Worm (Caenorhabditis elegans): ENCODE results near the gene Y44A6D.6.

DNA sequence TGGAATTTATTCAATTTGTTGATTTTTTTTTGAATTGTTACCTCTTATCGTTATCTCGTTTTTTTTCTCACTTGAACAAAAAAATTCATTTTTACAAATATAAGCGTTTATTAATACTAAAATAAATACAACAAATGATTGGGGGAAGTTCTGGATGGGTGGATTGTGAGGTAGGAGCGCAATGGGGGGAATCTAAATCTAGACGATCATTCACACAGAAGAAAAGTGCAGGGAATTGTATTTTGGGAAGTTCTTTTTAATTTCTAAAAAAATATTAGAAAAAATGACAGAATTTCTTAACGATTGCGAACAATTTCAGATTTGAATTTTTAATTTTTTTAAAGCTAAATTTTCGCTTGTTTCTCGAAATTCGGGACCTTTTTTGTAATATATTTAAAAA, 34.3 kb downstream of the Y44A6D.6 start:
- TF ChIP-seq F10E7.11 (tag; optimal IDR thresholded peaks at IDR 0.05) (no peak), F55B11.4 (tag; optimal IDR thresholded peaks at IDR 0.05; ENCODE audit: borderline replicate concordance, insufficient read depth) (no peak), unc-62 (GFP tag; optimal IDR thresholded peaks at IDR 0.05) (no peak), pha-4 (tag; optimal IDR thresholded peaks at IDR 0.05) (no peak), snpc-1.3 (tag; optimal IDR thresholded peaks at IDR 0.05; ENCODE audit: insufficient read depth) (no peak), lin-35 (GFP tag; optimal IDR thresholded peaks at IDR 0.05) (no peak)

Data from whole organism, young adult.